Fruit fly (Drosophila melanogaster) whole organism, adult: ENCODE data around the gene CG13384.

ENCODE experiments used
- CG11617 ChIP-seq: fragments of 200-800 bp; sonication (Bioruptor generic); optimal IDR thresholded peaks from 2 replicates; lab custom pipeline; 2017; ENCODE audit warnings: mild to moderate bottlenecking, missing biosample characterization, missing genetic modification reagents, missing genetic modification characterization
- CG12768 ChIP-seq: fragments of 200-800 bp; sonication (Bioruptor generic); optimal IDR thresholded peaks from 2 replicates; lab custom pipeline; 2017; ENCODE audit warnings: missing biosample characterization, missing genetic modification characterization, mild to moderate bottlenecking, moderate library complexity, missing genetic modification reagents
- CG14711 ChIP-seq: fragments of 200-800 bp; sonication (Bioruptor generic); optimal IDR thresholded peaks from 2 replicates; lab custom pipeline; 2018; ENCODE audit warnings: missing biosample characterization, mild to moderate bottlenecking, missing genetic modification characterization, moderate library complexity
- CG33017 ChIP-seq: fragments of 200-800 bp; sonication (Bioruptor generic); optimal IDR thresholded peaks from 2 replicates; lab custom pipeline; 2018; ENCODE audit warnings: missing biosample characterization, mild to moderate bottlenecking, missing genetic modification characterization, moderate library complexity
- CG5204 ChIP-seq: fragments of 200-800 bp; sonication (Bioruptor generic); optimal IDR thresholded peaks from 2 replicates; lab custom pipeline; 2016; ENCODE audit warnings: missing biosample characterization, missing genetic modification characterization
- CG7045 ChIP-seq: fragments of 200-800 bp; sonication (Bioruptor generic); optimal IDR thresholded peaks from 2 replicates; lab custom pipeline; 2017; ENCODE audit warnings: missing biosample characterization, mild to moderate bottlenecking, missing genetic modification characterization
- CG7101 ChIP-seq: fragments of 200-800 bp; sonication (Bioruptor generic); optimal IDR thresholded peaks from 2 replicates; lab custom pipeline; 2018; ENCODE audit warnings: missing biosample characterization, mild to moderate bottlenecking, missing genetic modification characterization, moderate library complexity
- Clk ChIP-seq: fragments of 200-800 bp; sonication (Bioruptor generic); optimal IDR thresholded peaks from 2 replicates; lab custom pipeline; 2017; ENCODE audit warnings: missing biosample characterization, missing genetic modification characterization
- Crg-1 ChIP-seq: fragments of 200-800 bp; sonication (Bioruptor generic); optimal IDR thresholded peaks from 2 replicates; lab custom pipeline; 2016; ENCODE audit warnings: missing biosample characterization, missing genetic modification characterization
- Hr96 ChIP-seq: fragments of 200-800 bp; sonication (Bioruptor generic); optimal IDR thresholded peaks from 2 replicates; lab custom pipeline; 2016; ENCODE audit warnings: missing biosample characterization, missing genetic modification characterization
- Mnt ChIP-seq: fragments of 200-800 bp; sonication (Bioruptor generic); optimal IDR thresholded peaks from 2 replicates; lab custom pipeline; 2016; ENCODE audit warnings: missing biosample characterization, mild to moderate bottlenecking, missing genetic modification characterization
- bab1 ChIP-seq: fragments of 200-800 bp; sonication (Bioruptor generic); optimal IDR thresholded peaks from 3 replicates; lab custom pipeline; 2019; ENCODE audit warnings: missing biosample characterization, mild to moderate bottlenecking, missing genetic modification characterization, moderate library complexity
- cic ChIP-seq: fragments of 200-800 bp; sonication (Bioruptor generic); optimal IDR thresholded peaks from 2 replicates; lab custom pipeline; 2017; ENCODE audit warnings: missing biosample characterization, mild to moderate bottlenecking, missing genetic modification characterization, moderate library complexity
- cnc ChIP-seq, 2 experiments: fragments of >200 bp; optimal IDR thresholded peaks; 2 replicates each; lab custom pipeline; 2017
- kay ChIP-seq: fragments of 200-800 bp; sonication (Bioruptor generic); peaks from one replicate; lab custom pipeline; 2016; ENCODE audit warnings: missing biosample characterization, missing genetic modification characterization, borderline replicate concordance
- ovo ChIP-seq: fragments of 200-800 bp; sonication (Bioruptor generic); optimal IDR thresholded peaks from 2 replicates; lab custom pipeline; 2016; ENCODE audit warnings: missing biosample characterization, missing genetic modification characterization
- pad ChIP-seq: fragments of 200-800 bp; sonication (Bioruptor generic); optimal IDR thresholded peaks from 3 replicates; lab custom pipeline; 2017; ENCODE audit warnings: missing biosample characterization, missing genetic modification characterization, mild to moderate bottlenecking, moderate library complexity, missing genetic modification reagents
- tj ChIP-seq: fragments of 200-800 bp; sonication (Bioruptor generic); optimal IDR thresholded peaks from 3 replicates; lab custom pipeline; 2017; ENCODE audit warnings: missing biosample characterization, mild to moderate bottlenecking, missing genetic modification characterization, moderate library complexity
- toe ChIP-seq: fragments of 200-800 bp; sonication (Bioruptor generic); optimal IDR thresholded peaks from 2 replicates; lab custom pipeline; 2016; ENCODE audit warnings: missing biosample characterization, missing genetic modification characterization

The CG13384 gene

DNA sequence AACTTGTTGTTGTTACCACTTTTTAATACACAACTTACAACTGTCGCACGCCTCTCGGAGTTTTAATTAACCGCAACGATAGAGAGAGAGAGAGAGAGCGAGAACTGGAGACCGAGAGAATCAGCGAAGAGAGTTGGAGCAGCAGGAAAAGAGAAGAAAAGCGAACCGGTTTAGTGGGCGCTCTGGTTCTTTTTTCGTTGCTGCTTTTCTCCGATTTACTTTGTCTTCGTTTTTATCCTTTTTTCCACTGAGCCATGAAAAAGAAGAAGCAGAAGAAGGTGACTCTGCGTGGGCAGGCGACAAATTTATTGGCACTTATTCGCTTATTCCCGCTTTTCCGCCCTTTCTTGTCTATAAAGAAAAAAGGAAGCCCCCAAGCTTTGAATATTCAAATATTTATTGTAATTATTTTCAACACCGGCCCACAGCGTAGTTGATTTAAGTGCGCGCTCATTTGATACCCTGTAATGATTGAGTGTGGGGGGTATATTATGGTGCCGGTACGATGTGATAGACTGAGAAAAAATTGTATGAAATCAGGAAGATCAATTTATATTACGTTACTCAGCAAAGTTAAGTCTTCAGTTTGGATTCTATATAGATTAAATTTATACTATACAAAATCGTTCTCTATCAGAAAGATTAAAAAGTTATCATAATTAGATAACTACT is 36.1 kb downstream of the CG13384 start:
- TF ChIP-seq toe (GFP tag; lab: Kevin White, UChicago) (no peak), CG7101 (tag; lab: Kevin White, UChicago) (no peak), CG7045 (GFP tag; lab: Kevin White, UChicago) (no peak), cic (GFP tag; lab: Kevin White, UChicago) (no peak), Mnt (GFP tag; lab: Kevin White, UChicago) (no peak), ovo (no peak), Crg-1 (no peak), kay (no peak), CG14711 (tag; lab: Kevin White, UChicago) (no peak), CG33017 (no peak), CG12768 (GFP tag; lab: Kevin White, UChicago) (no peak), tj (GFP tag; lab: Kevin White, UChicago) (no peak)

DNA sequence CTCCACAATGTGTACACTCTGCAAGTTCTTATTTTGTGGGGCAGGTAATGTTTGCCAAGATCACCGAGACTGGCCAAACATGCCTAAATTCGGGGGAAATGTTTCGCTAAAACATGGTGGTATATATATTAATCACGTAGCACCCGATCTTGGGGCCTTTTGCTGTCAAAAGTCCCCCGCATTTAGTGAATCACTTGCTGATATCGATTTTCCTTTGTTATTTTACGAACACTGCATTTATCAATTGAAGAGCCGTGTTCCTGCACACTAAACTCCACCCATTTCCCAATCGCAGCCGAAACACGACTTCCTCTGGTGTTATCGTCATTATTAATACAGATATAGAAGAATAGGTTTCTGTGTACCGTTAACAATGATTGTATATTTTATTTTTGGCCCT is 37.5 kb downstream of the CG13384 start:
- TF ChIP-seq CG14711 (tag; lab: Kevin White, UChicago) (no peak), cnc (optimal IDR thresholded peaks at IDR 0.05; lab: Kevin White, UChicago) (no peak)

DNA sequence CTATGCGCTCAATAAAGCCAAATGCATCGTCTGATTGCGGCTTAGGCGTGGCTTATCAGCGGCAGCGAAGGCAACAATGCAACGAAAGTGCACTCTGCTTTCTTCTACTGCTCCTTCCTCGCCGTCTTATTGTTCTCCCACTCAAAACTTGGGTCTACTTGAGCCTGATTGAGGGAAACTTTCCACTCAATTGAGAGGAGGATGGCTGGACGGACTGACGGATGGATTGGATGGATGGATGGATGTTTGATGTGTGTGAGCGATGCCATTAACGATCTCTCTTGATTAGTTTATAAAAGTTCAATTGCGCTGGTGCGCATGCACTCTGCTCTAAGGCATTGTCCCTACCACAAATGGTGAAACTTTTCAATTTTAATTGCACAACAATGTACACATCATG is 38.8 kb downstream of the CG13384 start:
- TF ChIP-seq CG7101 (tag; lab: Kevin White, UChicago) (no peak), CG11617 (GFP tag; lab: Kevin White, UChicago) (no peak), bab1 (GFP tag; lab: Kevin White, UChicago) (no peak), toe (GFP tag; lab: Kevin White, UChicago) (no peak), Mnt (GFP tag; lab: Kevin White, UChicago) (no peak)

DNA sequence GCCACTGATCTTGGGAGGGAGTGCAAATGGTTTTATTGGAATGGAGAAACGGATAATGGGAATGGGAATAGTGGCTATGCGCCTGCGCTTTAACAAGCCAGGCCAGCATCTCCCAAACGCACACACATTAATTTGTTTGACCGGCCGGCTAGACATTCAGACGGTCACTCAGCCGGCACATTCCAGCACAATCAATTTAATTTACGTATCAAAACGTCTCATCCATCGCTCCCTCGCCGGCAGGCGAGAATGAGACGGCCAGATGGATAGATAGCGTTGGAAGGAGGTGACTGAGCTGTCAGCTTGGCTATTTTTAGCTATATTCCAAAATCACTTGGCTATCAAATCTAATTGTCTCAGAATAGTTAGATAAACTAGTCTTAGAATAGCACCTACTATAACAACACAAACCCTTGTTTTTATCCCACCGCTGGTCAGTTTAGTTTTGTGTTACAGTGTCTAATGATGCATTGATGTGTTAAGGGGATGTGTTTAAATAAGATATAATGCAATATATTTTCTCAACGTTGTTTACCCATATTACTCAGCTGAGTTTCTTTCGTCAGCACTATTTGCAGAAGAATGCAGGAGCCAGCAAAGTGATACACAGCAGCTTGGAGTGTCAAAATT is 39.3 kb downstream of the CG13384 start:
- TF ChIP-seq tj (GFP tag; lab: Kevin White, UChicago): peak; percentile 90
- no peak for TF ChIP-seq Mnt (GFP tag; lab: Kevin White, UChicago)

DNA sequence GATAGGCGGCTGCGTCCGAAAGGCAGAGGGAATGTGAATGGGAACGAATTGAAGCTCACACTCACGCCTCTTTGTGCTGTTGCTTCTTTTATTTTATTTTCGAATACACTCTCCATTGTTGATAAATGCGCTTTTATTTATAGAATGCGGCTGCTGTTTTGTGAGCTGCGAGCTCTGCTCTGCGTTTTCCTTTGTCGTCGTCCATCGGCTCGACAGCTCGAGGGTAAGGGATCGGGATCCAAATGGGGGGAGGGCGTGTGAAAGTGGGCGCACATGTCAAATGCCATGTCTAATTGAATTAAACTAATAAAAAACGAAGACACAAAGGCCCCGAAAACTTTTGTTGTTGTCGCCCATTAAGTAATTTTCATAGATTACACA is 39.8 kb downstream of the CG13384 start:
- TF ChIP-seq CG14711 (tag; lab: Kevin White, UChicago): no peak
- no peak for TF ChIP-seq Mnt (GFP tag; lab: Kevin White, UChicago)
- TF ChIP-seq Clk (GFP tag; lab: Kevin White, UChicago): no peak
- TF ChIP-seq CG12768 (GFP tag; lab: Kevin White, UChicago): no peak
- TF ChIP-seq CG7101 (tag; lab: Kevin White, UChicago): no peak
- TF ChIP-seq CG5204 (GFP tag; lab: Kevin White, UChicago): no peak

DNA sequence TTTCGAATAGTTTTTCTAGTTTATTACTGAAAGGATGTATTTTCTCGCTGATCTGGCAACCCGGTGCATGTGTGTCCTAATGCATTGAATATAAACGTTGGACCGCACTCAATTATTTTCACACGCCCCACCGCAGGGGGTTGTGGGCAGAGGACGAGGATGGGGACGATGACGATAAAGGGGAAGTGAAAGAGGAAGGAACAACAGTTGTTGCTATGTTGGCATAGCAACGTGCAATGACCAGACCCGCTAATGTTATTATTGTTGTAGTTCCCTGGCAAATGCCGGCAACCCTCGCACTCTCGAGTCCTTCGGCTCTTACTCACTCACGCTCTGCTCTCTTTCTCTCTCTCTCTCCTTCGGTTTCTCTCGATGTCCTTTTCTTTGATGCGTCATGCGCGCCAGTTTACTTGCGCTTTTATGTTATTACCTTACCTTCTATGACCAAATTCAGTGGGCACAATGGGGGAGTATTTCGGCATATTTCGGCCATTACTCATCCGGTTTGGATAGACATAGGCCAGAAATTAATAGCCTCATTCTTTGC is 40.5 kb downstream of the CG13384 start:
- no peak for TF ChIP-seq tj (GFP tag; lab: Kevin White, UChicago)
- TF ChIP-seq pad (GFP tag; lab: Kevin White, UChicago): no peak
- TF ChIP-seq CG7045 (GFP tag; lab: Kevin White, UChicago): no peak
- no peak for TF ChIP-seq Mnt (GFP tag; lab: Kevin White, UChicago)
- TF ChIP-seq CG11617 (GFP tag; lab: Kevin White, UChicago): no peak
- no peak for TF ChIP-seq cic (GFP tag; lab: Kevin White, UChicago)
- TF ChIP-seq CG7101 (tag; lab: Kevin White, UChicago): no peak
- TF ChIP-seq CG14711 (tag; lab: Kevin White, UChicago): no peak
- TF ChIP-seq Clk (GFP tag; lab: Kevin White, UChicago): no peak
- no peak for TF ChIP-seq CG33017
- TF ChIP-seq kay: no peak
- TF ChIP-seq Hr96 (GFP tag; lab: Kevin White, UChicago): no peak
- no peak for TF ChIP-seq CG5204 (GFP tag; lab: Kevin White, UChicago)
- TF ChIP-seq CG12768 (GFP tag; lab: Kevin White, UChicago): no peak
- TF ChIP-seq ovo: no peak
- no peak for TF ChIP-seq toe (GFP tag; lab: Kevin White, UChicago)
- no peak for TF ChIP-seq Crg-1
- no peak for TF ChIP-seq cnc (optimal IDR thresholded peaks at IDR 0.05; lab: Kevin White, UChicago)

DNA sequence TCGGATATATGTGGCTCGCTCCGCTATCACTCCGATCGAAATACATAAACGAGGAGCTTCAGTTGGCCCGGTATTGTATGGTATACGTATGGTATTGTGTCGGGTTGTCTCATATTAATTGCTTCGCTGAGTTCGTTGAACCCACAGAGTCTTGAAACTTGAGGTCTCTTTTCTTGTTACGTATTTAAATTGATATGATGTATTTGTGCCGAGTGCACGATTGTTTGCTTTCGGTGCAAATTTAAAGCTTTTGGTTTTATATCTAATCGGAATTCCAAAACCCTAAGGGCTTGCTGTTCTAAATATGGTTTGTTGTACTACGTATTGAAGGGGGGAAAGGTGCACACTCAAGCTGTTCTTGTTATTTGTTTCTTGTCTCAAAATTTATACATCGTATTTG is 41.0 kb downstream of the CG13384 start:
- TF ChIP-seq bab1 (GFP tag; lab: Kevin White, UChicago): no peak
- peak; percentile 36 for TF ChIP-seq kay
- TF ChIP-seq tj (GFP tag; lab: Kevin White, UChicago): peak; percentile 77
